Worm (Caenorhabditis elegans): Measurements from ENCODE around the gene fbxa-77.

- TF ChIP-seq ama-1 (optimal IDR thresholded peaks at IDR 0.05) (no peak), dpl-1 (GFP tag; optimal IDR thresholded peaks at IDR 0.05) (no peak), nhr-237 (tag; optimal IDR thresholded peaks at IDR 0.05) (no peak), mab-9 (GFP tag; IDR thresholded peaks at IDR 0.05) (no peak)
Observed at ce11 chrIII:1223319-1224093, 25.8 kb upstream of the fbxa-77 start.

All from whole organism, L1 larva.